Worm (Caenorhabditis elegans) whole organism, midembryonic: ENCODE measurements around the gene txt-17.

Experiments
- cog-1 ChIP-seq: sonication (generic microtip); optimal IDR thresholded peaks from 2 replicates; lab custom pipeline; 2016; ENCODE audit warnings: missing genetic modification characterization, missing compliant biosample characterization
- flt-1 ChIP-seq: fragments of 200-800 bp; sonication (Bioruptor generic); IDR thresholded peaks from 2 replicates; pipeline ENCODE4 v1.3.6; 2022; ENCODE audit warnings: missing genetic modification characterization, missing compliant biosample characterization
- klf-2 ChIP-seq: fragments of 200-800 bp; sonication (Bioruptor generic); conservative IDR thresholded peaks from 2 replicates; pipeline ENCODE4 v1.3.6; 2022; ENCODE audit warnings: missing genetic modification reagents, missing genetic modification characterization, missing compliant biosample characterization
- ztf-23 ChIP-seq: fragments of 200-800 bp; sonication (Bioruptor generic); IDR thresholded peaks from 2 replicates; pipeline ENCODE4 v1.3.6; 2022; ENCODE audit warnings: missing genetic modification reagents, missing genetic modification characterization, missing compliant biosample characterization

DNA sequence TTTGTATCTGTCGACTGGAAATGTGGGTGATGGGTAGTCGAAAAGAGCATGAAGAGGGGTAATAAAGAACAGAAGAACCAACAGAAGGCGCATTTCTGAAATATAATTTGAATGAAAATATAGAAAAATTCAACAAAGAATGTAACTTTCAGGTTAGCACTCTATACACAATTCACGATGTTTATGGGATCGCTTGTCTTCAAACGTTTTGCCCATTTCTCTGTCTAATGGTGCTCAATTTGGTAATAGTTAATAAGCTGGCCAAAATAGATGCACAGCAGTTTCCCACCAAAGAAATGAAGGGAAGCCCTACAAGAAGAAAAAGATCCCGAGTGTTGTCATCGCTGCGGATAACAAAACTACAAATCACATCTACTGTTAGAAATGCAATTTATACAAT is 5.5 kb downstream of the txt-17 start, which contains the start of gene F20A1.8:
- TF ChIP-seq ztf-23 (no peak), flt-1 (GFP tag; lab: Robert Waterston, UW) (no peak), cog-1 (no peak), klf-2 (no peak)
